Worm (Caenorhabditis elegans) whole organism, L2 larva: ENCODE measurements around the gene cct-1.

Experiments used
- crh-2 ChIP-seq: sonication (generic microtip); optimal IDR thresholded peaks from 2 replicates; lab custom pipeline; 2017; ENCODE audit warnings: missing biosample characterization, missing genetic modification characterization
- lsy-2 ChIP-seq, 2 experiments: fragments of 150-350 bp in 1 of 2; sonication (generic microtip) in 1 of 2; optimal IDR thresholded peaks; 2 replicates each; lab custom pipeline; 2014 to 2017; ENCODE audit warnings: missing biosample characterization in 2 of 2, missing genetic modification characterization in 2 of 2
- mab-5 ChIP-seq: fragments of 150-350 bp; optimal IDR thresholded peaks from 2 replicates; lab custom pipeline; 2014; ENCODE audit warnings: missing biosample characterization, missing genetic modification characterization
- mbf-1 ChIP-seq: sonication (generic microtip); optimal IDR thresholded peaks from 2 replicates; lab custom pipeline; 2017; ENCODE audit warnings: missing biosample characterization, missing genetic modification characterization
- nhr-12 ChIP-seq: fragments of 150-350 bp; optimal IDR thresholded peaks from 2 replicates; lab custom pipeline; 2014; ENCODE audit warnings: missing biosample characterization, missing genetic modification characterization
- snpc-4 ChIP-seq: fragments of 150-350 bp; optimal IDR thresholded peaks from 2 replicates; lab custom pipeline; 2014; ENCODE audit warnings: missing biosample characterization, missing genetic modification characterization
- ztf-11 ChIP-seq: sonication (generic microtip); optimal IDR thresholded peaks from 2 replicates; lab custom pipeline; 2017; ENCODE audit warnings: missing biosample characterization, missing genetic modification characterization
- ztf-4 ChIP-seq: fragments of 150-350 bp; optimal IDR thresholded peaks from 2 replicates; lab custom pipeline; 2014; ENCODE audit warnings: missing biosample characterization, missing genetic modification characterization

- TF ChIP-seq snpc-4 (tag; lab: Kevin White, UChicago) (no peak), nhr-12 (tag; lab: Kevin White, UChicago) (no peak), crh-2 (tag; lab: Kevin White, UChicago) (no peak), lsy-2 (tag; optimal IDR thresholded peaks at IDR 0.05; lab: Kevin White, UChicago) (peak; percentile 15 to 78), mbf-1 (tag; lab: Kevin White, UChicago) (no peak), ztf-4 (tag; lab: Kevin White, UChicago) (no peak), mab-5 (no peak), ztf-11 (tag; lab: Kevin White, UChicago) (no peak)
These were observed 23.1 kb upstream of the cct-1 start, which contains the start of the genes emb-27 and rrf-3 for ce11 chrII:8162120-8162648.
